Fruit fly (Drosophila melanogaster): ENCODE data around the gene SNF4Agamma.
A peak's percentile ranks its signal among the peaks of the same experiment; 100 is the strongest.

SNF4Agamma gene

DNA sequence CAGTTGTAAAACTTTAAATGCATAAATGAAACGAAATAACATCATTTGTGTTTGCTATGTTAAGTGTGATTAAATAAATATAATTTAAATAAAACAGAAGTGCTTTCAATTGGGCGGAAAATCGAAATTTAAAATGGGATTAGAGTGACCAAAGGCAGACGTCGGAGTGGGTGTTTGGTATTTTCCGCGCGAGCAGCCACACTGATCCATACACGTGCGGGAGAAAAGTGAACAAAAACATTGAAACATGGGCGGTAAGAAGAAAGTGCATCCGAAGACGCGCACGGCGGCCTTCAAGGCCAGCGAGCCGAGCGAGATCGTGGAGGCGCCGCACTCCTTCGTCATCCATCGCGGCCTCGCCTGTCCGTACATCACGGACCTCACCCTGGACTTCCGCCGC is 24.5 kb upstream of the SNF4Agamma start, which contains the start of gene ppan (continued):
- no peak for TF ChIP-seq Fer1 (GFP tag; optimal IDR thresholded peaks at IDR 0.05)
- peak; percentile 91 for TF ChIP-seq Max (GFP tag; optimal IDR thresholded peaks at IDR 0.05)
- no peak for TF ChIP-seq Oaz (GFP tag; IDR thresholded peaks at IDR 0.05)
- peak; percentile 33 for TF ChIP-seq trem (tag; optimal IDR thresholded peaks at IDR 0.05)
- TF ChIP-seq unc-4 (GFP tag; IDR thresholded peaks at IDR 0.05; ENCODE audit: partially characterized antibody), result peak; percentile 35; the same call in 1 of the 2 replicates
- TF ChIP-seq HmgZ (tag; optimal IDR thresholded peaks at IDR 0.05), result peak; percentile 23
- peak; percentile 41 for TF ChIP-seq CTCF (GFP tag; optimal IDR thresholded peaks at IDR 0.05)
- peak; percentile 25; the same call in 1 of the 3 replicates for TF ChIP-seq CG34224 (GFP tag; IDR thresholded peaks at IDR 0.05; ENCODE audit: partially characterized antibody)
- no peak for TF ChIP-seq CG11093 (GFP tag; IDR thresholded peaks at IDR 0.05)
- TF ChIP-seq Asciz (GFP tag; optimal IDR thresholded peaks at IDR 0.05), result no peak
- peak; percentile 75 for TF ChIP-seq stwl (tag; optimal IDR thresholded peaks at IDR 0.05)
- TF ChIP-seq CG33557 (GFP tag; optimal IDR thresholded peaks at IDR 0.05), result no peak
- TF ChIP-seq bigmax (GFP tag; optimal IDR thresholded peaks at IDR 0.05), result no peak
- TF ChIP-seq Ets97D (GFP tag; optimal IDR thresholded peaks at IDR 0.05), result peak; percentile 58
- peak; percentile 11 for TF ChIP-seq CG17829 (tag; optimal IDR thresholded peaks at IDR 0.05)
- TF ChIP-seq CG17186 (GFP tag; optimal IDR thresholded peaks at IDR 0.05), result peak; percentile 46
- no peak for TF ChIP-seq Poxn (GFP tag; IDR thresholded peaks at IDR 0.05)
- TF ChIP-seq CG13287 (GFP tag; IDR thresholded peaks at IDR 0.05; ENCODE audit: partially characterized antibody), result peak; percentile 64
- peak; percentile 53; the same call in 1 of the 2 replicates for TF ChIP-seq CG3847 (GFP tag; IDR thresholded peaks at IDR 0.05)
- TF ChIP-seq ranshi (GFP tag; IDR thresholded peaks at IDR 0.05), result no peak; the same call in 1 of the 2 replicates
- peak; percentile 70 for TF ChIP-seq Med (GFP tag)
- peak; percentile 15; the same call in 1 of the 3 replicates for TF ChIP-seq CG16813 (GFP tag; IDR thresholded peaks at IDR 0.05; ENCODE audit: partially characterized antibody)
- TF ChIP-seq MESR4 (GFP tag; optimal IDR thresholded peaks at IDR 0.05), result peak; percentile 64
- peak; percentile 8 for TF ChIP-seq CG2712 (tag; optimal IDR thresholded peaks at IDR 0.05)
- peak; percentile 66 for TF ChIP-seq CG15514 (GFP tag; optimal IDR thresholded peaks at IDR 0.05)
- peak; percentile 82 for TF ChIP-seq MBD-R2 (GFP tag; IDR thresholded peaks at IDR 0.05)
- TF ChIP-seq CG2116 (GFP tag; optimal IDR thresholded peaks at IDR 0.05), result peak; percentile 44
- TF ChIP-seq ssp (GFP tag; IDR thresholded peaks at IDR 0.05), result peak; percentile 46
- no peak for TF ChIP-seq Optix (GFP tag; IDR thresholded peaks at IDR 0.05)
- TF ChIP-seq sens (GFP tag), result peak; percentile 3
- 0 out of 2 replicates have a peak, but pooled peaks have one; percentile 8 for TF ChIP-seq vvl (GFP tag; IDR thresholded peaks at IDR 0.05)
- peak; percentile 44 for TF ChIP-seq Dref (GFP tag; IDR thresholded peaks at IDR 0.05)
- 0 out of 3 replicates have a peak, but pooled peaks have one; percentile 10 for TF ChIP-seq Dbx (GFP tag; IDR thresholded peaks at IDR 0.05)
- TF ChIP-seq caup (GFP tag; optimal IDR thresholded peaks at IDR 0.05; ENCODE audit: severe bottlenecking), result no peak
- peak; percentile 84 for TF ChIP-seq Dp (GFP tag; optimal IDR thresholded peaks at IDR 0.05)
- peak; percentile 10 for TF ChIP-seq CG30020 (tag; optimal IDR thresholded peaks at IDR 0.05)
- TF ChIP-seq ken (GFP tag; IDR thresholded peaks at IDR 0.05), result no peak
- peak; percentile 17; the same call in 1 of the 3 replicates for TF ChIP-seq Opbp (GFP tag; IDR thresholded peaks at IDR 0.05; ENCODE audit: partially characterized antibody)

DNA sequence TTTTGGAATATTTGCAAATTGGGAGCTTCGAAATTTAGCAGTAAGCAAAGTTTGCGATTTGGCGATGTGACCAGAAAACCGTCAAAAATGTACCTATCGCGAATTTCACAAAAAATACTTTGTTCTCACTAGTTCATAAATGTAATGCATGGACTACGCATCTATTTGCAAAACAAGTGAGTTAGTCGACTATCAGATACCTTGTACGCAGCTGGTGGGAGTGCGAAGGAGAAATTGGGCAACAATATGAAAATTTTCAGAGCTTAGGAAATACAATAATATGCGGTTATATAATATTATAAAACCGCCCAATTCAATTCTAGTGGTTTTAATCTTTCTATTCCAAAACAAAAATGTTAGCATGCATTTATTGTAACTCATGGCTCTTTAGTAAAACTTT is 21.8 kb upstream of the SNF4Agamma start, which contains the start of gene Bdbt:
Gene Bdbt (minus strand): TSS at position 73 of the 400 bp plus-strand sequence.
- TF ChIP-seq zf30C (GFP tag; optimal IDR thresholded peaks at IDR 0.05), result no peak
- TF ChIP-seq Asciz (GFP tag; optimal IDR thresholded peaks at IDR 0.05), result no peak
- TF ChIP-seq CG15073 (GFP tag; optimal IDR thresholded peaks at IDR 0.05), result no peak
- TF ChIP-seq CG12744 (GFP tag; optimal IDR thresholded peaks at IDR 0.05), result no peak
- TF ChIP-seq Six4 (GFP tag; optimal IDR thresholded peaks at IDR 0.05), result no peak
- no peak for TF ChIP-seq CG11085 (GFP tag; IDR thresholded peaks at IDR 0.05)
- TF ChIP-seq Dad (GFP tag; optimal IDR thresholded peaks at IDR 0.05), result peak; percentile 14
- no peak for TF ChIP-seq wdn (GFP tag; IDR thresholded peaks at IDR 0.05)
- TF ChIP-seq CG2120 (GFP tag; optimal IDR thresholded peaks at IDR 0.05), result peak; percentile 69
- no peak for TF ChIP-seq CG6654 (GFP tag; optimal IDR thresholded peaks at IDR 0.05)
- peak; percentile 81 for TF ChIP-seq CG15514 (GFP tag; optimal IDR thresholded peaks at IDR 0.05)
- no peak for TF ChIP-seq org-1 (GFP tag; optimal IDR thresholded peaks at IDR 0.05)
- TF ChIP-seq sens (GFP tag), result peak; percentile 77
- TF ChIP-seq Sin3A (optimal IDR thresholded peaks at IDR 0.05), result peak; percentile 6
- TF ChIP-seq Spps (tag; optimal IDR thresholded peaks at IDR 0.05), result no peak
- no peak for TF ChIP-seq Rx (GFP tag; IDR thresholded peaks at IDR 0.05)
- no peak for TF ChIP-seq chm (GFP tag; IDR thresholded peaks at IDR 0.05)
- TF ChIP-seq cas (GFP tag; IDR thresholded peaks at IDR 0.05), result no peak
